Worm (Caenorhabditis elegans) whole organism, L4 larva: ENCODE measurements around the gene ZK1307.4.

ENCODE experiments used
- F10B5.3 ChIP-seq: sonication (generic microtip); optimal IDR thresholded peaks from 2 replicates; lab custom pipeline; 2016; ENCODE audit warnings: mild to moderate bottlenecking, missing genetic modification characterization, missing compliant biosample characterization
- F49E8.2 ChIP-seq: sonication (generic microtip); optimal IDR thresholded peaks from 2 replicates; lab custom pipeline; 2016; ENCODE audit warnings: missing compliant biosample characterization, mild to moderate bottlenecking, missing genetic modification characterization, borderline replicate concordance
- R02D3.7 ChIP-seq: fragments of 150-350 bp; sonication (generic microtip); optimal IDR thresholded peaks from 3 replicates; lab custom pipeline; 2014; ENCODE audit warnings: missing biosample characterization, missing genetic modification characterization
- Y105C5A.15 ChIP-seq: fragments of 200-800 bp; sonication (Bioruptor generic); IDR thresholded peaks from 2 replicates; pipeline ENCODE4 v1.3.6; 2022; ENCODE audit warnings: missing genetic modification characterization, missing compliant biosample characterization
- Y75B8A.6 ChIP-seq: fragments of 200-800 bp; sonication (Bioruptor generic); IDR thresholded peaks from 2 replicates; pipeline ENCODE4 v1.3.6; 2022; ENCODE audit warnings: missing genetic modification reagents, missing genetic modification characterization, missing compliant biosample characterization
- ZK546.5 ChIP-seq, 2 experiments: sonication (generic microtip); optimal IDR thresholded peaks; 2 replicates each; lab custom pipeline; 2017; ENCODE audit warnings: missing biosample characterization in 2 of 2, missing genetic modification characterization in 2 of 2
- aha-1 ChIP-seq: fragments of 150-350 bp; peaks from one replicate; lab custom pipeline; 2014; ENCODE audit warnings: missing biosample characterization, missing genetic modification characterization
- ama-1 ChIP-seq: fragments of 150-350 bp; optimal IDR thresholded peaks from 2 replicates; lab custom pipeline; 2014; ENCODE audit warnings: inconsistent platforms, mixed read lengths
- ceh-20 ChIP-seq: fragments of 200-800 bp; sonication (Bioruptor generic); IDR thresholded peaks from 2 replicates; pipeline ENCODE4 v1.3.6; 2022; ENCODE audit warnings: missing genetic modification reagents, missing genetic modification characterization, missing compliant biosample characterization
- ceh-62 ChIP-seq: sonication (generic microtip); optimal IDR thresholded peaks from 2 replicates; lab custom pipeline; 2017; ENCODE audit warnings: missing biosample characterization, missing genetic modification characterization
- ceh-82 ChIP-seq: sonication (generic microtip); optimal IDR thresholded peaks from 2 replicates; lab custom pipeline; 2017; ENCODE audit warnings: missing biosample characterization, missing genetic modification characterization
- daf-12 ChIP-seq: fragments of 150-350 bp; optimal IDR thresholded peaks from 2 replicates; lab custom pipeline; 2014; ENCODE audit warnings: missing biosample characterization, missing genetic modification reagents, missing genetic modification characterization
- daf-16 ChIP-seq, 3 experiments: sonication (generic microtip); optimal IDR thresholded peaks; 2 replicates each; lab custom pipeline; 2016 to 2017; ENCODE audit warnings: missing genetic modification characterization in 3 of 3, missing genetic modification reagents in 3 of 3, mild to moderate bottlenecking in 2 of 3, missing compliant biosample characterization in 2 of 3, missing biosample characterization in 1 of 3, moderate library complexity in 1 of 3
- daf-8 ChIP-seq: fragments of 200-800 bp; sonication (Bioruptor generic); IDR thresholded peaks from 2 replicates; pipeline ENCODE4 v1.3.6; 2022; ENCODE audit warnings: missing genetic modification characterization, missing compliant biosample characterization
- dmd-6 ChIP-seq: fragments of 200-800 bp; sonication (Bioruptor generic); IDR thresholded peaks from 2 replicates; pipeline ENCODE4 v1.3.6; 2022; ENCODE audit warnings: missing genetic modification reagents, missing genetic modification characterization, missing compliant biosample characterization
- dmd-8 ChIP-seq: fragments of 200-800 bp; sonication (Bioruptor generic); IDR thresholded peaks from 2 replicates; pipeline ENCODE4 v1.3.6; 2022; ENCODE audit warnings: missing genetic modification characterization, missing compliant biosample characterization
- dmd-9 ChIP-seq: fragments of 200-800 bp; sonication (Bioruptor generic); IDR thresholded peaks from 2 replicates; pipeline ENCODE4 v1.3.6; 2022; ENCODE audit warnings: missing genetic modification reagents, missing genetic modification characterization, missing compliant biosample characterization
- duxl-1 ChIP-seq: sonication (generic microtip); optimal IDR thresholded peaks from 2 replicates; lab custom pipeline; 2016; ENCODE audit warnings: mild to moderate bottlenecking, missing genetic modification characterization, moderate library complexity, missing compliant biosample characterization; ENCODE audit not compliant: poor library complexity
- dve-1 ChIP-seq: sonication (generic microtip); optimal IDR thresholded peaks from 2 replicates; lab custom pipeline; 2017; ENCODE audit warnings: antibody characterized with exemption, mild to moderate bottlenecking, missing genetic modification characterization, missing compliant biosample characterization; ENCODE audit not compliant: insufficient read depth
- egl-27 ChIP-seq: sonication (generic microtip); optimal IDR thresholded peaks from 3 replicates; lab custom pipeline; 2017; ENCODE audit warnings: missing biosample characterization, missing genetic modification reagents, missing genetic modification characterization
- fos-1 ChIP-seq: fragments of 150-350 bp; optimal IDR thresholded peaks from 2 replicates; lab custom pipeline; 2014; ENCODE audit warnings: missing biosample characterization, missing genetic modification characterization
- gei-8 ChIP-seq: fragments of 200-800 bp; sonication (Bioruptor generic); optimal IDR thresholded peaks from 2 replicates; lab custom pipeline; 2018; ENCODE audit warnings: mild to moderate bottlenecking, missing genetic modification characterization, missing compliant biosample characterization
- jun-1 ChIP-seq: fragments of 150-350 bp; optimal IDR thresholded peaks from 2 replicates; lab custom pipeline; 2014; ENCODE audit warnings: missing biosample characterization, missing genetic modification reagents, missing genetic modification characterization
- lin-13 ChIP-seq: fragments of 150-350 bp; optimal IDR thresholded peaks from 2 replicates; lab custom pipeline; 2014; ENCODE audit warnings: missing biosample characterization, missing genetic modification reagents, missing genetic modification characterization
- lin-15B ChIP-seq: fragments of 150-350 bp; sonication (generic microtip); optimal IDR thresholded peaks from 3 replicates; lab custom pipeline; 2014; ENCODE audit warnings: missing biosample characterization, missing genetic modification characterization
- lin-38 ChIP-seq: fragments of 200-800 bp; sonication (Bioruptor generic); IDR thresholded peaks from 2 replicates; pipeline ENCODE4 v1.3.6; 2022; ENCODE audit warnings: missing genetic modification reagents, missing genetic modification characterization, missing compliant biosample characterization
- lsy-2 ChIP-seq, 2 experiments: fragments of 150-350 bp in 1 of 2; sonication (generic microtip) in 1 of 2; optimal IDR thresholded peaks; 2 replicates each; lab custom pipeline; 2014 to 2017; ENCODE audit warnings: missing biosample characterization in 2 of 2, missing genetic modification characterization in 2 of 2
- madf-5 ChIP-seq, 2 experiments: fragments of 200-800 bp; sonication (Bioruptor generic); IDR thresholded peaks; 2 replicates each; pipeline ENCODE4 v1.3.6; 2022; ENCODE audit warnings: missing compliant biosample characterization in 2 of 2, missing genetic modification characterization in 2 of 2
- mes-2 ChIP-seq: sonication (generic microtip); optimal IDR thresholded peaks from 2 replicates; lab custom pipeline; 2016; ENCODE audit warnings: missing genotype, mild to moderate bottlenecking, missing genetic modification characterization, missing compliant biosample characterization; ENCODE audit not compliant: poor library complexity, severe bottlenecking
- nhr-11 ChIP-seq: fragments of 150-350 bp; optimal IDR thresholded peaks from 2 replicates; lab custom pipeline; 2014; ENCODE audit warnings: missing biosample characterization, missing genetic modification characterization
- nhr-25 ChIP-seq: sonication (generic microtip); optimal IDR thresholded peaks from 2 replicates; lab custom pipeline; 2017; ENCODE audit warnings: missing genetic modification characterization, mild to moderate bottlenecking, missing compliant biosample characterization, antibody characterized with exemption, moderate library complexity, borderline replicate concordance; ENCODE audit not compliant: insufficient read depth
- nhr-28 ChIP-seq: fragments of 150-350 bp; optimal IDR thresholded peaks from 2 replicates; lab custom pipeline; 2014; ENCODE audit warnings: missing biosample characterization, missing genetic modification characterization
- nhr-41 ChIP-seq: fragments of 200-800 bp; sonication (Bioruptor generic); IDR thresholded peaks from 2 replicates; pipeline ENCODE4 v1.3.6; 2022; ENCODE audit warnings: missing genetic modification reagents, missing genetic modification characterization, missing compliant biosample characterization
- nhr-6 ChIP-seq: fragments of 150-350 bp; optimal IDR thresholded peaks from 2 replicates; lab custom pipeline; 2014; ENCODE audit warnings: missing biosample characterization, missing genetic modification characterization
- nhr-77 ChIP-seq: fragments of 150-350 bp; optimal IDR thresholded peaks from 2 replicates; lab custom pipeline; 2014; ENCODE audit warnings: missing biosample characterization, missing genetic modification characterization
- rbr-2 ChIP-seq: sonication (generic microtip); optimal IDR thresholded peaks from 2 replicates; lab custom pipeline; 2016; ENCODE audit warnings: missing genotype, missing genetic modification characterization, missing compliant biosample characterization
- saeg-2 ChIP-seq: fragments of 200-800 bp; sonication (Bioruptor generic); IDR thresholded peaks from 2 replicates; pipeline ENCODE4 v1.3.6; 2022; ENCODE audit warnings: missing genetic modification reagents, missing genetic modification characterization, missing compliant biosample characterization
- set-16 ChIP-seq: fragments of 200-800 bp; sonication (Bioruptor generic); IDR thresholded peaks from 2 replicates; pipeline ENCODE4 v1.3.6; 2022; ENCODE audit warnings: missing genetic modification reagents, missing genetic modification characterization, missing compliant biosample characterization
- snpc-1.2 ChIP-seq: fragments of 200-800 bp; sonication (Bioruptor generic); IDR thresholded peaks from 2 replicates; pipeline ENCODE4 v1.3.6; 2022; ENCODE audit warnings: missing genetic modification reagents, missing genetic modification characterization, missing compliant biosample characterization
- snpc-4 ChIP-seq: fragments of 150-350 bp; optimal IDR thresholded peaks from 2 replicates; lab custom pipeline; 2014; ENCODE audit warnings: missing biosample characterization, missing genetic modification characterization
- spr-1 ChIP-seq: sonication (generic microtip); optimal IDR thresholded peaks from 2 replicates; lab custom pipeline; 2016; ENCODE audit warnings: mild to moderate bottlenecking, missing genetic modification characterization, missing compliant biosample characterization
- tag-97 ChIP-seq: fragments of 200-800 bp; sonication (Bioruptor generic); IDR thresholded peaks from 2 replicates; pipeline ENCODE4 v1.3.6; 2022; ENCODE audit warnings: missing genetic modification characterization, missing compliant biosample characterization
- unc-130 ChIP-seq: sonication (generic microtip); optimal IDR thresholded peaks from 2 replicates; lab custom pipeline; 2016; ENCODE audit warnings: missing genetic modification reagents, missing genetic modification characterization, missing compliant biosample characterization
- unc-39 ChIP-seq: sonication (generic microtip); optimal IDR thresholded peaks from 2 replicates; lab custom pipeline; 2017; ENCODE audit warnings: missing biosample characterization, missing genetic modification characterization
- unc-62 ChIP-seq, 3 experiments: fragments of 150-350 bp in 1 of 3; sonication (generic microtip); optimal IDR thresholded peaks in 2 of 3; peaks in 1 of 3; 1 replicate in 1 of 3; 2 replicates in 2 of 3; lab custom pipeline; 2014 to 2017; ENCODE audit warnings: missing biosample characterization in 3 of 3, missing genetic modification characterization in 3 of 3, missing genetic modification reagents in 3 of 3, missing genotype in 1 of 3
- vab-7 ChIP-seq: fragments of 200-800 bp; sonication (Bioruptor generic); IDR thresholded peaks from 2 replicates; pipeline ENCODE4 v1.3.6; 2022; ENCODE audit warnings: missing genetic modification reagents, missing genetic modification characterization, missing compliant biosample characterization
- zfp-2 ChIP-seq: sonication (generic microtip); optimal IDR thresholded peaks from 2 replicates; lab custom pipeline; 2016; ENCODE audit warnings: mild to moderate bottlenecking, missing genetic modification characterization, missing compliant biosample characterization
- zfp-3 ChIP-seq: fragments of 200-800 bp; sonication (Bioruptor generic); conservative IDR thresholded peaks from 2 replicates; pipeline ENCODE4 v1.3.6; 2022; ENCODE audit warnings: missing genetic modification reagents, missing genetic modification characterization, missing compliant biosample characterization
- ztf-7 ChIP-seq: fragments of 150-350 bp; optimal IDR thresholded peaks from 2 replicates; lab custom pipeline; 2014; ENCODE audit warnings: missing biosample characterization, missing genetic modification characterization

The ZK1307.4 gene

ce11 chrII:9646928-9647838, 4.4 kb downstream of the ZK1307.4 start, which contains the start of gene sqv-8:
sqv-8 (plus strand) TSS chrII:9646978.
- TF ChIP-seq unc-130 (GFP tag; lab: Kevin White, UChicago) (no peak), duxl-1 (tag; lab: Kevin White, UChicago) (no peak), ceh-62 (tag; lab: Kevin White, UChicago) (no peak), zfp-3 (peak; percentile 50; the same call in 1 of the 2 replicates), dmd-6 (GFP tag; lab: Robert Waterston, UW) (peak; percentile 82), nhr-28 (tag; lab: Kevin White, UChicago) (peak; percentile 2), aha-1 (no peak), F49E8.2 (tag; lab: Kevin White, UChicago) (peak; percentile 3), nhr-77 (tag; lab: Kevin White, UChicago) (no peak), rbr-2 (tag; lab: Kevin White, UChicago) (no peak), jun-1 (tag; lab: Kevin White, UChicago) (no peak), F10B5.3 (tag; lab: Kevin White, UChicago) (no peak), spr-1 (tag; lab: Kevin White, UChicago) (no peak), snpc-1.2 (GFP tag; lab: Robert Waterston, UW) (no peak), unc-39 (no peak), Y105C5A.15 (GFP tag; lab: Robert Waterston, UW) (no peak), lin-15B (no peak), dve-1 (tag; lab: Kevin White, UChicago) (peak; percentile 48), lin-38 (GFP tag; lab: Robert Waterston, UW) (no peak), ceh-20 (GFP tag; lab: Robert Waterston, UW) (no peak), lin-13 (GFP tag; lab: Kevin White, UChicago) (no peak), snpc-4 (tag; lab: Kevin White, UChicago) (no peak), ama-1 (no peak), egl-27 (tag; lab: Kevin White, UChicago) (no peak), set-16 (GFP tag; lab: Robert Waterston, UW) (no peak), lsy-2 (tag; optimal IDR thresholded peaks at IDR 0.05; lab: Kevin White, UChicago) (peak in 1 of 2 experiments; percentile 39), R02D3.7 (tag; lab: Kevin White, UChicago) (no peak), ceh-82 (no peak), daf-16 (GFP tag; optimal IDR thresholded peaks at IDR 0.05; lab: Kevin White, UChicago) (no peak), daf-16 (tag; optimal IDR thresholded peaks at IDR 0.05; lab: Kevin White, UChicago) (peak; percentile 33), nhr-11 (tag; lab: Kevin White, UChicago) (no peak), mes-2 (tag; lab: Kevin White, UChicago) (no peak), ZK546.5 (tag; optimal IDR thresholded peaks at IDR 0.05; lab: Kevin White, UChicago) (no peak), ztf-7 (tag; lab: Kevin White, UChicago) (no peak), dmd-9 (no peak), Y75B8A.6 (GFP tag; lab: Robert Waterston, UW) (no peak), saeg-2 (GFP tag; lab: Robert Waterston, UW) (no peak), dmd-8 (GFP tag; lab: Robert Waterston, UW) (no peak), zfp-2 (tag; lab: Kevin White, UChicago) (no peak), vab-7 (no peak), madf-5 (GFP tag; IDR thresholded peaks at IDR 0.05; lab: Robert Waterston, UW) (no peak), tag-97 (GFP tag; lab: Robert Waterston, UW) (no peak), fos-1 (no peak), gei-8 (GFP tag; lab: Kevin White, UChicago) (no peak), nhr-25 (tag; lab: Kevin White, UChicago) (no peak), nhr-6 (no peak), daf-8 (GFP tag; lab: Robert Waterston, UW) (no peak), daf-12 (tag; lab: Kevin White, UChicago) (no peak), nhr-41 (GFP tag; lab: Robert Waterston, UW) (no peak), unc-62 (GFP tag; optimal IDR thresholded peaks at IDR 0.05 in 1 of 2; lab: Kevin White, UChicago) (peak in 1 of 2 experiments; percentile 84), unc-62 (tag; optimal IDR thresholded peaks at IDR 0.05; lab: Kevin White, UChicago) (no peak)
